Fruit fly (Drosophila melanogaster): ENCODE measurements around the gene CG6067.

- TF ChIP-seq eg (GFP tag; IDR thresholded peaks at IDR 0.05) (0 out of 3 replicates have a peak, but pooled peaks have one; percentile 32), OdsH (GFP tag; optimal IDR thresholded peaks at IDR 0.05) (no peak), esn (GFP tag; optimal IDR thresholded peaks at IDR 0.05) (peak; percentile 41), CG3032 (tag; optimal IDR thresholded peaks at IDR 0.05) (peak; percentile 26), CG16779 (tag; optimal IDR thresholded peaks at IDR 0.05) (no peak), CG9139 (GFP tag; optimal IDR thresholded peaks at IDR 0.05) (no peak), Gug (GFP tag; IDR thresholded peaks at IDR 0.05) (no peak), vri (GFP tag; optimal IDR thresholded peaks at IDR 0.05) (no peak), CG6854 (GFP tag; optimal IDR thresholded peaks at IDR 0.05) (no peak)
Measured at dm6 chrX:5907916-5908315, 47.5 kb upstream of the CG6067 start, which contains the start of gene CG12236.
